Fruit fly (Drosophila melanogaster) whole organism, wandering third instar larva: Measurements from ENCODE around the gene CG5861.

Experiments used
- Abd-B ChIP-seq: fragments of >200 bp; optimal IDR thresholded peaks from 2 replicates; lab custom pipeline; 2017; ENCODE audit warnings: missing biosample characterization, missing genetic modification characterization
- CG32264 ChIP-seq: fragments of 200-800 bp; sonication (Bioruptor generic); optimal IDR thresholded peaks from 2 replicates; lab custom pipeline; 2016; ENCODE audit warnings: missing biosample characterization, missing genetic modification characterization
- CG9705 ChIP-seq: fragments of 200-800 bp; sonication (Bioruptor generic); optimal IDR thresholded peaks from 2 replicates; lab custom pipeline; 2018; ENCODE audit warnings: missing biosample characterization, mild to moderate bottlenecking, missing genetic modification characterization
- CrebA ChIP-seq: fragments of 200-800 bp; sonication (Bioruptor generic); optimal IDR thresholded peaks from 2 replicates; lab custom pipeline; 2016; ENCODE audit warnings: missing biosample characterization, mild to moderate bottlenecking, missing genetic modification characterization, borderline replicate concordance
- Dfd ChIP-seq: fragments of >200 bp; optimal IDR thresholded peaks from 2 replicates; lab custom pipeline; 2017; ENCODE audit warnings: missing biosample characterization, missing genetic modification characterization
- Dif ChIP-seq: fragments of 200-275, 200-300 bp; sonication (Bioruptor generic); optimal IDR thresholded peaks from 2 replicates; lab custom pipeline; 2018; ENCODE audit warnings: missing biosample characterization, missing genetic modification characterization; ENCODE audit not compliant: partially characterized antibody
- GATAd ChIP-seq: sonication (Bioruptor generic); optimal IDR thresholded peaks from 2 replicates; lab custom pipeline; 2016; ENCODE audit warnings: missing biosample characterization, missing genetic modification characterization
- HLH106 ChIP-seq: fragments of 200-800 bp; optimal IDR thresholded peaks from 3 replicates; lab custom pipeline; 2019; ENCODE audit warnings: missing biosample characterization, mild to moderate bottlenecking, missing genetic modification characterization, moderate library complexity
- Hnf4 ChIP-seq: fragments of 200-800 bp; sonication (Bioruptor generic); optimal IDR thresholded peaks from 2 replicates; lab custom pipeline; 2016; ENCODE audit warnings: missing biosample characterization, mild to moderate bottlenecking, missing genetic modification characterization
- Hr78 ChIP-seq: fragments of >200 bp; optimal IDR thresholded peaks from 2 replicates; lab custom pipeline; 2017; ENCODE audit warnings: missing biosample characterization, missing genetic modification characterization
- Hr83 ChIP-seq: fragments of 200-300 bp; sonication (Bioruptor generic); optimal IDR thresholded peaks from 2 replicates; lab custom pipeline; 2016; ENCODE audit warnings: missing biosample characterization, mild to moderate bottlenecking, missing genetic modification characterization, moderate library complexity; ENCODE audit not compliant: poor library complexity, severe bottlenecking
- Jra ChIP-seq: sonication (Bioruptor generic); optimal IDR thresholded peaks from 2 replicates; lab custom pipeline; 2016; ENCODE audit warnings: missing biosample characterization, missing genetic modification characterization
- Mio ChIP-seq: sonication (Bioruptor generic); optimal IDR thresholded peaks from 2 replicates; lab custom pipeline; 2016; ENCODE audit warnings: missing biosample characterization, missing genetic modification characterization
- Myc ChIP-seq: fragments of >200 bp; optimal IDR thresholded peaks from 2 replicates; lab custom pipeline; 2017
- N ChIP-seq: fragments of >200 bp; optimal IDR thresholded peaks from 2 replicates; lab custom pipeline; 2018; ENCODE audit warnings: missing biosample characterization, missing external identifiers, missing genetic modification characterization
- OdsH ChIP-seq: fragments of 200-800 bp; sonication (Bioruptor generic); optimal IDR thresholded peaks from 2 replicates; lab custom pipeline; 2016; ENCODE audit warnings: missing biosample characterization, mild to moderate bottlenecking, missing genetic modification characterization
- Rel ChIP-seq, 2 experiments: fragments of 200-800 bp; sonication (Bioruptor generic) in 1 of 2; optimal IDR thresholded peaks; 2 replicates in 1 of 2; 3 replicates in 1 of 2; lab custom pipeline; 2016 to 2019; ENCODE audit warnings: mild to moderate bottlenecking in 2 of 2, missing biosample characterization in 2 of 2, missing genetic modification characterization in 2 of 2, moderate library complexity in 1 of 2
- Sp1 ChIP-seq: fragments of 200-800 bp; sonication (Bioruptor generic); optimal IDR thresholded peaks from 3 replicates; lab custom pipeline; 2019; ENCODE audit warnings: missing biosample characterization, mild to moderate bottlenecking, missing genetic modification characterization, moderate library complexity
- Vsx2 ChIP-seq: fragments of 200-300, 225-300 bp; sonication (Bioruptor generic); optimal IDR thresholded peaks from 2 replicates; lab custom pipeline; 2018; ENCODE audit warnings: missing biosample characterization, missing genetic modification characterization; ENCODE audit not compliant: partially characterized antibody
- br ChIP-seq: fragments of 200-800 bp; sonication (Bioruptor generic); optimal IDR thresholded peaks from 2 replicates; lab custom pipeline; 2016; ENCODE audit warnings: missing biosample characterization, missing genetic modification characterization
- brk ChIP-seq: fragments of 200-800 bp; sonication (Bioruptor generic); optimal IDR thresholded peaks from 2 replicates; lab custom pipeline; 2016; ENCODE audit warnings: missing biosample characterization, mild to moderate bottlenecking, missing genetic modification characterization
- dl ChIP-seq, 2 experiments: fragments of 175-275, 200-275 bp in 1 of 2; fragments of 200-275 bp in 1 of 2; sonication (Bioruptor generic); optimal IDR thresholded peaks; lab custom pipeline; 2018; ENCODE audit warnings: mild to moderate bottlenecking in 2 of 2, missing biosample characterization in 2 of 2, missing genetic modification characterization in 2 of 2, moderate library complexity in 2 of 2; ENCODE audit not compliant: partially characterized antibody in 2 of 2, insufficient read depth in 1 of 2
- dmrt93B ChIP-seq: fragments of 200-800 bp; sonication (Bioruptor generic); optimal IDR thresholded peaks from 2 replicates; lab custom pipeline; 2018; ENCODE audit warnings: missing biosample characterization, mild to moderate bottlenecking, missing genetic modification characterization
- dsf ChIP-seq: sonication (Bioruptor generic); optimal IDR thresholded peaks from 2 replicates; lab custom pipeline; 2016; ENCODE audit warnings: missing biosample characterization, missing genetic modification characterization, borderline replicate concordance
- ey ChIP-seq: fragments of 200-800 bp; sonication (Bioruptor generic); optimal IDR thresholded peaks from 2 replicates; lab custom pipeline; 2016; ENCODE audit warnings: missing biosample characterization, missing genetic modification characterization
- foxo ChIP-seq, 2 experiments: fragments of 200-800 bp; sonication (Bioruptor generic); optimal IDR thresholded peaks; 2 replicates in 1 of 2; 3 replicates in 1 of 2; lab custom pipeline; 2016 to 2017; ENCODE audit warnings: missing biosample characterization in 2 of 2, missing genetic modification characterization in 2 of 2
- fru ChIP-seq: fragments of 200-800 bp; sonication (Bioruptor generic); optimal IDR thresholded peaks from 3 replicates; lab custom pipeline; 2016; ENCODE audit warnings: missing biosample characterization, mild to moderate bottlenecking, missing genetic modification characterization
- h ChIP-seq: fragments of 200-800 bp; sonication (Bioruptor generic); optimal IDR thresholded peaks from 3 replicates; lab custom pipeline; 2016; ENCODE audit warnings: missing biosample characterization, mild to moderate bottlenecking, missing genetic modification characterization
- jim ChIP-seq: fragments of 175-275, 200-325 bp; sonication (Bioruptor generic); optimal IDR thresholded peaks from 2 replicates; lab custom pipeline; 2016; ENCODE audit warnings: missing biosample characterization, mild to moderate bottlenecking, missing genetic modification characterization
- lola ChIP-seq: fragments of >200 bp; optimal IDR thresholded peaks from 2 replicates; lab custom pipeline; 2017; ENCODE audit warnings: missing biosample characterization, missing genetic modification characterization
- pan ChIP-seq: fragments of >200 bp; optimal IDR thresholded peaks from 2 replicates; lab custom pipeline; 2017
- psq ChIP-seq: fragments of 200-800 bp; sonication (Bioruptor generic); optimal IDR thresholded peaks from 3 replicates; lab custom pipeline; 2017; ENCODE audit warnings: missing biosample characterization, mild to moderate bottlenecking, missing genetic modification characterization, moderate library complexity
- rgr ChIP-seq: fragments of 200-800 bp; sonication (Bioruptor generic); optimal IDR thresholded peaks from 3 replicates; lab custom pipeline; 2016; ENCODE audit warnings: missing biosample characterization, mild to moderate bottlenecking, missing genetic modification characterization
- sage ChIP-seq: fragments of 200-800 bp; sonication (Bioruptor generic); optimal IDR thresholded peaks from 2 replicates; lab custom pipeline; 2016; ENCODE audit warnings: missing biosample characterization, mild to moderate bottlenecking, missing genetic modification characterization
- sv ChIP-seq: fragments of 200-800 bp; sonication (Bioruptor generic); optimal IDR thresholded peaks from 3 replicates; lab custom pipeline; 2016; ENCODE audit warnings: missing biosample characterization, missing genetic modification characterization
- tai ChIP-seq: sonication (Bioruptor generic); optimal IDR thresholded peaks from 2 replicates; lab custom pipeline; 2016; ENCODE audit warnings: missing biosample characterization, missing genetic modification characterization
- usp ChIP-seq: fragments of >200 bp; optimal IDR thresholded peaks from 2 replicates; lab custom pipeline; 2017; ENCODE audit warnings: missing biosample characterization, missing genetic modification characterization
- woc ChIP-seq: sonication (Bioruptor generic); optimal IDR thresholded peaks from 2 replicates; lab custom pipeline; 2016; ENCODE audit warnings: missing biosample characterization, mild to moderate bottlenecking, missing genetic modification characterization

CG5861 gene

dm6 chr2L:16284306-16285299 lies 22.5 kb downstream of the CG5861 start:
- TF ChIP-seq dl (GFP tag; optimal IDR thresholded peaks at IDR 0.05; lab: Kevin White, UChicago; ENCODE audit: insufficient read depth in 1 of 2, partially characterized antibody in 2 of 2) (peak; percentile 54 to 57), psq (GFP tag; lab: Kevin White, UChicago) (peak; percentile 67), HLH106 (peak; percentile 62), sv (GFP tag; lab: Kevin White, UChicago) (no peak), ey (GFP tag; lab: Kevin White, UChicago) (peak; percentile 68), Hr78 (GFP tag; lab: Kevin White, UChicago) (no peak), OdsH (GFP tag; lab: Kevin White, UChicago) (peak; percentile 54), foxo (GFP tag; optimal IDR thresholded peaks at IDR 0.05; lab: Kevin White, UChicago) (peak; percentile 49 to 63), woc (GFP tag; lab: Kevin White, UChicago) (peak; percentile 36), Dif (GFP tag; lab: Kevin White, UChicago) (peak; percentile 90), Rel (GFP tag; optimal IDR thresholded peaks at IDR 0.05; lab: Kevin White, UChicago) (peak; percentile 84), Rel (tag; optimal IDR thresholded peaks at IDR 0.05; lab: Kevin White, UChicago) (peak; percentile 70), CrebA (GFP tag; lab: Kevin White, UChicago) (peak; percentile 82), Sp1 (peak; percentile 64), jim (peak; percentile 59), Jra (no peak), brk (GFP tag; lab: Kevin White, UChicago) (peak; percentile 80), N (GFP tag; lab: Kevin White, UChicago) (peak; percentile 33), fru (GFP tag; lab: Kevin White, UChicago) (peak; percentile 50), usp (GFP tag; lab: Kevin White, UChicago) (no peak), CG9705 (GFP tag; lab: Kevin White, UChicago) (peak; percentile 57), h (GFP tag; lab: Kevin White, UChicago) (peak; percentile 75), sage (GFP tag; lab: Kevin White, UChicago) (peak; percentile 75), rgr (GFP tag; lab: Kevin White, UChicago) (peak; percentile 69), GATAd (GFP tag; lab: Kevin White, UChicago) (no peak), br (GFP tag; lab: Kevin White, UChicago) (peak; percentile 69), Vsx2 (GFP tag; lab: Kevin White, UChicago) (peak; percentile 56), tai (GFP tag; lab: Kevin White, UChicago) (no peak), lola (no peak), dsf (GFP tag; lab: Kevin White, UChicago) (no peak), dmrt93B (GFP tag; lab: Kevin White, UChicago) (peak; percentile 54), Hnf4 (peak; percentile 67), CG32264 (GFP tag; lab: Kevin White, UChicago) (no peak), Mio (GFP tag; lab: Kevin White, UChicago) (no peak), Myc (lab: Kevin White, UChicago) (peak; percentile 32), Hr83 (GFP tag; lab: Kevin White, UChicago) (peak; percentile 61), Abd-B (GFP tag; lab: Kevin White, UChicago) (peak; percentile 55), Dfd (GFP tag; lab: Kevin White, UChicago) (no peak), pan (no peak)

dm6 chr2L:16282856-16283255 lies 24.2 kb downstream of the CG5861 start:
- TF ChIP-seq CG32264 (GFP tag; lab: Kevin White, UChicago) (no peak), rgr (GFP tag; lab: Kevin White, UChicago) (no peak), dl (GFP tag; optimal IDR thresholded peaks at IDR 0.05; lab: Kevin White, UChicago; ENCODE audit: insufficient read depth in 1 of 2, partially characterized antibody in 2 of 2) (no peak), Hnf4 (no peak), Rel (GFP tag; optimal IDR thresholded peaks at IDR 0.05; lab: Kevin White, UChicago) (no peak), Rel (tag; optimal IDR thresholded peaks at IDR 0.05; lab: Kevin White, UChicago) (no peak), HLH106 (no peak), h (GFP tag; lab: Kevin White, UChicago) (no peak), dsf (GFP tag; lab: Kevin White, UChicago) (no peak)
